Worm (Caenorhabditis elegans) whole organism, L3 larva: ENCODE data around the gene F58A6.5.
A peak's percentile ranks its signal among the peaks of the same experiment; 100 is the strongest.
"Not testable (repeated sequence)": the region's sequence is repeated elsewhere in the genome, so short reads cannot be mapped to it uniquely, and the experiment has no call there.

Experiments
- ZK546.5 ChIP-seq: sonication (generic microtip); optimal IDR thresholded peaks from 2 replicates; lab custom pipeline; 2017; ENCODE audit warnings: missing biosample characterization, missing genetic modification characterization
- ceh-16 ChIP-seq: sonication (generic microtip); optimal IDR thresholded peaks from 2 replicates; lab custom pipeline; 2017; ENCODE audit warnings: missing biosample characterization, missing genetic modification characterization
- ceh-28 ChIP-seq: fragments of 150-350 bp; optimal IDR thresholded peaks from 2 replicates; lab custom pipeline; 2014; ENCODE audit warnings: missing biosample characterization, missing genetic modification reagents, missing genetic modification characterization
- ceh-82 ChIP-seq: fragments of 150-350 bp; optimal IDR thresholded peaks from 2 replicates; lab custom pipeline; 2014; ENCODE audit warnings: missing biosample characterization, missing genetic modification characterization
- ceh-9 ChIP-seq: sonication (generic microtip); optimal IDR thresholded peaks from 2 replicates; lab custom pipeline; 2018; ENCODE audit warnings: missing biosample characterization, missing genetic modification characterization
- daf-12 ChIP-seq: fragments of 150-350 bp; optimal IDR thresholded peaks from 2 replicates; lab custom pipeline; 2014; ENCODE audit warnings: missing biosample characterization, missing genetic modification reagents, missing genetic modification characterization
- egl-27 ChIP-seq: sonication (generic microtip); optimal IDR thresholded peaks from 4 replicates; lab custom pipeline; 2017; ENCODE audit warnings: missing biosample characterization, missing genetic modification reagents, missing genetic modification characterization
- egl-5 ChIP-seq: fragments of 150-350 bp; optimal IDR thresholded peaks from 2 replicates; lab custom pipeline; 2017; ENCODE audit warnings: missing biosample characterization, missing genetic modification reagents, missing genetic modification characterization, inconsistent platforms
- elt-1 ChIP-seq: fragments of 150-350 bp; optimal IDR thresholded peaks from 2 replicates; lab custom pipeline; 2014; ENCODE audit warnings: missing biosample characterization, missing genetic modification characterization
- elt-2 ChIP-seq: sonication (generic microtip); optimal IDR thresholded peaks from 2 replicates; lab custom pipeline; 2016; ENCODE audit warnings: missing genetic modification reagents, mild to moderate bottlenecking, missing genetic modification characterization, missing compliant biosample characterization
- elt-3 ChIP-seq, 3 experiments: fragments of 150-350 bp in 1 of 3; sonication (generic microtip) in 2 of 3; optimal IDR thresholded peaks; 2 replicates in 2 of 3; 4 replicates in 1 of 3; lab custom pipeline; 2014 to 2017; ENCODE audit warnings: missing biosample characterization in 3 of 3, missing genetic modification characterization in 3 of 3
- eor-1 ChIP-seq, 2 experiments: fragments of 150-350 bp; optimal IDR thresholded peaks; 2 replicates each; lab custom pipeline; 2014 to 2018; ENCODE audit warnings: missing biosample characterization in 2 of 2, missing genetic modification characterization in 2 of 2
- fkh-10 ChIP-seq: sonication (generic microtip); optimal IDR thresholded peaks from 2 replicates; lab custom pipeline; 2017; ENCODE audit warnings: missing biosample characterization, missing genetic modification reagents, missing genetic modification characterization
- fkh-2 ChIP-seq: fragments of 150-350 bp; optimal IDR thresholded peaks from 2 replicates; lab custom pipeline; 2014; ENCODE audit warnings: missing biosample characterization, missing genetic modification reagents, missing genetic modification characterization
- fos-1 ChIP-seq: fragments of 150-350 bp; optimal IDR thresholded peaks from 2 replicates; lab custom pipeline; 2014; ENCODE audit warnings: missing biosample characterization, missing genetic modification characterization
- hmg-11 ChIP-seq: sonication (generic microtip); optimal IDR thresholded peaks from 2 replicates; lab custom pipeline; 2016; ENCODE audit warnings: missing genetic modification characterization, missing compliant biosample characterization
- jun-1 ChIP-seq: fragments of 150-350 bp; optimal IDR thresholded peaks from 2 replicates; lab custom pipeline; 2014; ENCODE audit warnings: missing biosample characterization, missing genetic modification reagents, missing genetic modification characterization
- lin-15B ChIP-seq: fragments of 150-350 bp; optimal IDR thresholded peaks from 2 replicates; lab custom pipeline; 2014; ENCODE audit warnings: missing biosample characterization, missing genetic modification characterization
- lin-39 ChIP-seq: fragments of 150-350 bp; optimal IDR thresholded peaks from 2 replicates; lab custom pipeline; 2018; ENCODE audit warnings: missing biosample characterization, missing genetic modification reagents, missing genetic modification characterization
- nfya-1 ChIP-seq: sonication (generic microtip); optimal IDR thresholded peaks from 2 replicates; lab custom pipeline; 2017; ENCODE audit warnings: missing genetic modification characterization, mild to moderate bottlenecking, missing compliant biosample characterization, antibody characterized with exemption, moderate library complexity; ENCODE audit not compliant: insufficient read depth
- nhr-11 ChIP-seq: fragments of 150-350 bp; optimal IDR thresholded peaks from 2 replicates; lab custom pipeline; 2014; ENCODE audit warnings: missing biosample characterization, missing genetic modification characterization
- nhr-12 ChIP-seq: fragments of 150-350 bp; optimal IDR thresholded peaks from 2 replicates; lab custom pipeline; 2014; ENCODE audit warnings: missing biosample characterization, missing genetic modification characterization
- nhr-237 ChIP-seq: fragments of 150-350 bp; optimal IDR thresholded peaks from 2 replicates; lab custom pipeline; 2014; ENCODE audit warnings: missing biosample characterization, missing genetic modification characterization
- nhr-25 ChIP-seq: sonication (generic microtip); optimal IDR thresholded peaks from 2 replicates; lab custom pipeline; 2017; ENCODE audit warnings: missing biosample characterization, missing genetic modification characterization
- nhr-43 ChIP-seq: sonication (generic microtip); optimal IDR thresholded peaks from 2 replicates; lab custom pipeline; 2016; ENCODE audit warnings: mild to moderate bottlenecking, missing genetic modification characterization, missing compliant biosample characterization; ENCODE audit not compliant: poor library complexity, severe bottlenecking
- nhr-76 ChIP-seq: fragments of 150-350 bp; sonication (generic microtip); optimal IDR thresholded peaks from 5 replicates; lab custom pipeline; 2014; ENCODE audit warnings: missing biosample characterization, missing genetic modification characterization
- nhr-77 ChIP-seq: fragments of 150-350 bp; optimal IDR thresholded peaks from 2 replicates; lab custom pipeline; 2014; ENCODE audit warnings: missing biosample characterization, missing genetic modification characterization
- pha-4 ChIP-seq: fragments of 150-350 bp; optimal IDR thresholded peaks from 2 replicates; lab custom pipeline; 2014; ENCODE audit warnings: missing biosample characterization, missing genetic modification reagents, missing genetic modification characterization
- pqm-1 ChIP-seq: fragments of 150-350 bp; optimal IDR thresholded peaks from 2 replicates; lab custom pipeline; 2017; ENCODE audit warnings: missing biosample characterization, missing genetic modification characterization, inconsistent platforms
- sea-2 ChIP-seq: fragments of 150-350 bp; sonication (generic microtip); optimal IDR thresholded peaks from 4 replicates; lab custom pipeline; 2014; ENCODE audit warnings: missing biosample characterization, missing genetic modification reagents, missing genetic modification characterization
- skn-1 ChIP-seq: fragments of 150-350 bp; optimal IDR thresholded peaks from 2 replicates; lab custom pipeline; 2014; ENCODE audit warnings: missing biosample characterization, missing genetic modification characterization
- snpc-4 ChIP-seq: fragments of 150-350 bp; optimal IDR thresholded peaks from 2 replicates; lab custom pipeline; 2014; ENCODE audit warnings: missing biosample characterization, missing genetic modification characterization
- tbx-2 ChIP-seq: sonication (generic microtip); optimal IDR thresholded peaks from 2 replicates; lab custom pipeline; 2016; ENCODE audit warnings: mild to moderate bottlenecking, missing genetic modification characterization, missing compliant biosample characterization
- unc-39 ChIP-seq: sonication (generic microtip); optimal IDR thresholded peaks from 4 replicates; lab custom pipeline; 2017; ENCODE audit warnings: missing biosample characterization, missing genetic modification characterization
- unc-62 ChIP-seq: fragments of 150-350 bp; sonication (generic microtip); optimal IDR thresholded peaks from 4 replicates; lab custom pipeline; 2014; ENCODE audit warnings: missing biosample characterization, missing genetic modification reagents, missing genetic modification characterization
- zag-1 ChIP-seq: fragments of 150-350 bp; optimal IDR thresholded peaks from 2 replicates; lab custom pipeline; 2014; ENCODE audit warnings: missing biosample characterization, missing genetic modification characterization
- ztf-11 ChIP-seq: fragments of 150-350 bp; optimal IDR thresholded peaks from 2 replicates; lab custom pipeline; 2014; ENCODE audit warnings: missing biosample characterization, missing genetic modification characterization

The F58A6.5 gene

ce11 chrII:5120612-5121011 lies 27.6 kb downstream of the F58A6.5 start:
- TF ChIP-seq unc-62 (GFP tag; lab: Kevin White, UChicago) = peak; percentile 72
- no peak for TF ChIP-seq unc-39 (tag; lab: Kevin White, UChicago)

ce11 chrII:5115733-5116132 lies 32.5 kb downstream of the F58A6.5 start, which contains the start of gene srsy-1:
srsy-1 (plus strand) TSS chrII:5116033.
- TF ChIP-seq pha-4 (tag; lab: Kevin White, UChicago) (no peak), tbx-2 (no peak), ztf-11 (tag; lab: Kevin White, UChicago) (no peak), lin-15B (tag; lab: Kevin White, UChicago) (no peak), jun-1 (no peak), elt-2 (tag; lab: Kevin White, UChicago) (no peak), ceh-9 (tag; lab: Kevin White, UChicago) (no peak), unc-39 (tag; lab: Kevin White, UChicago) (no peak), ceh-16 (tag; lab: Kevin White, UChicago) (no peak), skn-1 (tag; lab: Kevin White, UChicago) (no peak), nhr-43 (tag; lab: Kevin White, UChicago) (no peak), nhr-76 (tag; lab: Kevin White, UChicago) (no peak), sea-2 (GFP tag; lab: Kevin White, UChicago) (no peak), daf-12 (tag; lab: Kevin White, UChicago) (no peak), snpc-4 (tag; lab: Kevin White, UChicago) (no peak)

- not testable (repeated sequence) for TF ChIP-seq tbx-2; egl-27; hmg-11 (tag; lab: Kevin White, UChicago)
Measured at ce11 chrII:5115235-5115634, 33.0 kb downstream of the F58A6.5 start, which contains the start of gene msp-74. msp-74 (minus strand) TSS chrII:5115335.

- TF ChIP-seq hmg-11 (tag; lab: Kevin White, UChicago) (no peak), snpc-4 (tag; lab: Kevin White, UChicago) (no peak), ceh-28 (tag; lab: Kevin White, UChicago) (no peak), fkh-10 (no peak), zag-1 (tag; lab: Kevin White, UChicago) (no peak), ztf-11 (tag; lab: Kevin White, UChicago) (no peak), nhr-237 (tag; lab: Kevin White, UChicago) (no peak), lin-15B (tag; lab: Kevin White, UChicago) (no peak), daf-12 (tag; lab: Kevin White, UChicago) (no peak), nhr-11 (tag; lab: Kevin White, UChicago) (no peak), pqm-1 (tag; lab: Kevin White, UChicago) (no peak), jun-1 (no peak)
Measured at ce11 chrII:5112082-5112481, 36.2 kb downstream of the F58A6.5 start, which contains the start of gene F09C12.8. F09C12.8 (plus strand) TSS chrII:5112382.

- no peak for TF ChIP-seq fos-1 (tag; lab: Kevin White, UChicago)
- no peak for TF ChIP-seq elt-1 (tag; lab: Kevin White, UChicago)
- no peak for TF ChIP-seq lin-15B (tag; lab: Kevin White, UChicago)
- no peak for TF ChIP-seq egl-5 (tag; lab: Kevin White, UChicago)
- peak; percentile 38 for TF ChIP-seq pha-4 (tag; lab: Kevin White, UChicago)
- TF ChIP-seq elt-3 (tag; optimal IDR thresholded peaks at IDR 0.05; lab: Kevin White, UChicago) = no peak
- TF ChIP-seq nhr-25 (tag; lab: Kevin White, UChicago) = no peak
- no peak for TF ChIP-seq ceh-28 (tag; lab: Kevin White, UChicago)
- TF ChIP-seq pqm-1 (tag; lab: Kevin White, UChicago) = peak; percentile 38
- no peak for TF ChIP-seq unc-39 (tag; lab: Kevin White, UChicago)
- TF ChIP-seq eor-1 (tag; optimal IDR thresholded peaks at IDR 0.05; lab: Kevin White, UChicago) = no peak
- no peak for TF ChIP-seq nhr-11 (tag; lab: Kevin White, UChicago)
- TF ChIP-seq daf-12 (tag; lab: Kevin White, UChicago) = no peak
- no peak for TF ChIP-seq nfya-1 (tag; lab: Kevin White, UChicago)
- TF ChIP-seq lin-39 (tag; lab: Kevin White, UChicago) = no peak
- peak; percentile 80 for TF ChIP-seq elt-2 (tag; lab: Kevin White, UChicago)
- TF ChIP-seq unc-62 (GFP tag; lab: Kevin White, UChicago) = no peak
- no peak for TF ChIP-seq skn-1 (tag; lab: Kevin White, UChicago)
- no peak for TF ChIP-seq ZK546.5 (tag; lab: Kevin White, UChicago)
- no peak for TF ChIP-seq ceh-82 (tag; lab: Kevin White, UChicago)
- no peak for TF ChIP-seq nhr-12 (tag; lab: Kevin White, UChicago)
- no peak for TF ChIP-seq fkh-2 (tag; lab: Kevin White, UChicago)
- no peak for TF ChIP-seq egl-27
- TF ChIP-seq ztf-11 (tag; lab: Kevin White, UChicago) = no peak
- TF ChIP-seq snpc-4 (tag; lab: Kevin White, UChicago) = no peak
- TF ChIP-seq nhr-77 (tag; lab: Kevin White, UChicago) = no peak
- peak; percentile 36 for TF ChIP-seq jun-1
- TF ChIP-seq, all 47 proteins: peak for 4
Measured at ce11 chrII:5109693-5110092, 38.6 kb downstream of the F58A6.5 start, which contains the start of gene F09C12.2. F09C12.2 (plus strand) TSS chrII:5110012.
